Fruit fly (Drosophila melanogaster): Measurements from ENCODE around the gene CG17751.
A peak's percentile ranks its signal among the peaks of the same experiment; 100 is the strongest.

Gene CG17751

dm6 chr3R:19623606-19624005 is 16.6 kb downstream of the CG17751 start (continued):
- TF ChIP-seq Hr51 (GFP tag; optimal IDR thresholded peaks at IDR 0.05) (peak in 1 of 2 experiments; percentile 61), CG7928 (GFP tag; optimal IDR thresholded peaks at IDR 0.05) (no peak), BEAF-32 (GFP tag; optimal IDR thresholded peaks at IDR 0.05) (no peak), Awh (GFP tag; IDR thresholded peaks at IDR 0.05) (0 out of 2 replicates have a peak, but pooled peaks have one; percentile 36), ap (GFP tag; IDR thresholded peaks at IDR 0.05) (no peak), nerfin-2 (GFP tag; IDR thresholded peaks at IDR 0.05; ENCODE audit: partially characterized antibody) (no peak), Dip2 (GFP tag; IDR thresholded peaks at IDR 0.05) (no peak), trh (GFP tag; optimal IDR thresholded peaks at IDR 0.05) (peak; percentile 19), CG3726 (GFP tag; IDR thresholded peaks at IDR 0.05) (peak; percentile 55; the same call in 1 of the 3 replicates), Bgb (GFP tag; IDR thresholded peaks at IDR 0.05; ENCODE audit: partially characterized antibody) (no peak), CG12391 (tag; optimal IDR thresholded peaks at IDR 0.05) (peak; percentile 50), disco-r (GFP tag; optimal IDR thresholded peaks at IDR 0.05) (no peak), CG17912 (GFP tag; optimal IDR thresholded peaks at IDR 0.05) (no peak), YL-1 (GFP tag; optimal IDR thresholded peaks at IDR 0.05) (no peak), H2.0 (GFP tag; IDR thresholded peaks at IDR 0.05) (no peak), CG18011 (GFP tag; optimal IDR thresholded peaks at IDR 0.05) (no peak), chinmo (GFP tag; IDR thresholded peaks at IDR 0.05; ENCODE audit: partially characterized antibody) (no peak), bbx (GFP tag; IDR thresholded peaks at IDR 0.05; ENCODE audit: partially characterized antibody) (no peak), Dad (GFP tag; optimal IDR thresholded peaks at IDR 0.05) (peak; percentile 17), gem (tag; optimal IDR thresholded peaks at IDR 0.05) (peak; percentile 75), Myb (GFP tag; optimal IDR thresholded peaks at IDR 0.05) (peak; percentile 10), exex (tag; optimal IDR thresholded peaks at IDR 0.05) (no peak), Usf (GFP tag; optimal IDR thresholded peaks at IDR 0.05) (no peak), Ptx1 (GFP tag; IDR thresholded peaks at IDR 0.05) (peak; percentile 63), pum (GFP tag; optimal IDR thresholded peaks at IDR 0.05) (peak; percentile 44), sqz (GFP tag; optimal IDR thresholded peaks at IDR 0.05) (no peak), Camta (GFP tag; optimal IDR thresholded peaks at IDR 0.05) (peak; percentile 37), pan (optimal IDR thresholded peaks at IDR 0.05) (no peak), pan (GFP tag; optimal IDR thresholded peaks at IDR 0.05 in 1 of 2, IDR thresholded peaks at IDR 0.05 in 1 of 2) (peak in 1 of 2 experiments; percentile 62), CG12744 (GFP tag; optimal IDR thresholded peaks at IDR 0.05) (peak; percentile 46), Med (GFP tag) (peak; percentile 96), tll (GFP tag; optimal IDR thresholded peaks at IDR 0.05) (peak in 1 of 2 experiments; percentile 8), gt (GFP tag; IDR thresholded peaks at IDR 0.05) (no peak), CG33557 (GFP tag; optimal IDR thresholded peaks at IDR 0.05) (no peak), CG17361 (GFP tag; IDR thresholded peaks at IDR 0.05) (peak; percentile 57; the same call in 2 of the 3 replicates), kah (GFP tag; optimal IDR thresholded peaks at IDR 0.05) (no peak), CG8359 (GFP tag; optimal IDR thresholded peaks at IDR 0.05; ENCODE audit: borderline replicate concordance) (no peak), Aef1 (GFP tag; IDR thresholded peaks at IDR 0.05) (peak; percentile 62), gsb (GFP tag; IDR thresholded peaks at IDR 0.05) (0 out of 2 replicates have a peak, but pooled peaks have one; percentile 20), NfI (GFP tag; optimal IDR thresholded peaks at IDR 0.05) (peak; percentile 15), Lpt (GFP tag; optimal IDR thresholded peaks at IDR 0.05) (no peak), cwo (GFP tag; optimal IDR thresholded peaks at IDR 0.05) (peak; percentile 10), zf30C (GFP tag; optimal IDR thresholded peaks at IDR 0.05) (no peak), CG9727 (GFP tag; optimal IDR thresholded peaks at IDR 0.05) (peak; percentile 42), CG6689 (GFP tag; IDR thresholded peaks at IDR 0.05) (peak; percentile 54), ash1 (GFP tag; optimal IDR thresholded peaks at IDR 0.05) (no peak), zen2 (GFP tag; IDR thresholded peaks at IDR 0.05; ENCODE audit: partially characterized antibody) (no peak), ro (GFP tag; IDR thresholded peaks at IDR 0.05) (0 out of 2 replicates have a peak, but pooled peaks have one; percentile 17), CG1647 (GFP tag; optimal IDR thresholded peaks at IDR 0.05) (no peak), E2f2 (GFP tag; IDR thresholded peaks at IDR 0.05) (no peak; the same call in 1 of the 2 replicates)
